Fruit fly (Drosophila melanogaster) Kc167 (cell line): Measurements from ENCODE around the gene Gapdh2.

Source experiments
- Myc ChIP-seq: fragments of >200 bp; optimal IDR thresholded peaks from 2 replicates; lab custom pipeline; 2017; ENCODE audit warnings: missing external identifiers
- h ChIP-seq: fragments of >200 bp; optimal IDR thresholded peaks from 3 replicates; lab custom pipeline; 2018; ENCODE audit warnings: missing external identifiers
- insv ChIP-seq: fragments of >200 bp; optimal IDR thresholded peaks from 3 replicates; lab custom pipeline; 2018; ENCODE audit warnings: missing external identifiers

- TF ChIP-seq insv (lab: Kevin White, UChicago) (no peak), h (lab: Kevin White, UChicago) (no peak), Myc (lab: Kevin White, UChicago) (no peak)
These were observed 836 bp downstream of the Gapdh2 start for dm6 chrX:15868781-15869180.
